Fruit fly (Drosophila melanogaster) whole organism, wandering third instar larva: ENCODE results near the gene CG15221.

ENCODE experiments used
- brk ChIP-seq: fragments of 200-800 bp; sonication (Bioruptor generic); optimal IDR thresholded peaks from 2 replicates; lab custom pipeline; 2016; ENCODE audit warnings: missing biosample characterization, mild to moderate bottlenecking, missing genetic modification characterization
- dl ChIP-seq, 2 experiments: fragments of 175-275, 200-275 bp in 1 of 2; fragments of 200-275 bp in 1 of 2; sonication (Bioruptor generic); optimal IDR thresholded peaks; lab custom pipeline; 2018; ENCODE audit warnings: mild to moderate bottlenecking in 2 of 2, missing biosample characterization in 2 of 2, missing genetic modification characterization in 2 of 2, moderate library complexity in 2 of 2; ENCODE audit not compliant: partially characterized antibody in 2 of 2, insufficient read depth in 1 of 2
- psq ChIP-seq: fragments of 200-800 bp; sonication (Bioruptor generic); optimal IDR thresholded peaks from 3 replicates; lab custom pipeline; 2017; ENCODE audit warnings: missing biosample characterization, mild to moderate bottlenecking, missing genetic modification characterization, moderate library complexity

- TF ChIP-seq brk (GFP tag; lab: Kevin White, UChicago): no peak
- TF ChIP-seq psq (GFP tag; lab: Kevin White, UChicago): no peak
- no peak for TF ChIP-seq dl (GFP tag; optimal IDR thresholded peaks at IDR 0.05; lab: Kevin White, UChicago; ENCODE audit: insufficient read depth in 1 of 2, partially characterized antibody in 2 of 2)
Measured at dm6 chrX:11729993-11730392, 5.9 kb downstream of the CG15221 start.
